Worm (Caenorhabditis elegans) whole organism, midembryonic: Measurements from ENCODE around the gene tir-1.

Experiments used
- T22C8.4 ChIP-seq: fragments of 200-800 bp; sonication (Bioruptor generic); IDR thresholded peaks from 2 replicates; pipeline ENCODE4 v1.3.6; 2022; ENCODE audit warnings: missing genetic modification characterization, missing compliant biosample characterization
- cog-1 ChIP-seq: sonication (generic microtip); optimal IDR thresholded peaks from 2 replicates; lab custom pipeline; 2016; ENCODE audit warnings: missing genetic modification characterization, missing compliant biosample characterization
- flt-1 ChIP-seq: fragments of 200-800 bp; sonication (Bioruptor generic); IDR thresholded peaks from 2 replicates; pipeline ENCODE4 v1.3.6; 2022; ENCODE audit warnings: missing genetic modification characterization, missing compliant biosample characterization
- klf-2 ChIP-seq: fragments of 200-800 bp; sonication (Bioruptor generic); conservative IDR thresholded peaks from 2 replicates; pipeline ENCODE4 v1.3.6; 2022; ENCODE audit warnings: missing genetic modification reagents, missing genetic modification characterization, missing compliant biosample characterization
- med-1 ChIP-seq: sonication (generic microtip); optimal IDR thresholded peaks from 2 replicates; lab custom pipeline; 2017; ENCODE audit warnings: missing genetic modification characterization, mild to moderate bottlenecking, missing compliant biosample characterization, antibody characterized with exemption, missing genetic modification reagents; ENCODE audit not compliant: insufficient read depth
- ref-1 ChIP-seq: fragments of 200-800 bp; sonication (Bioruptor generic); conservative IDR thresholded peaks from 2 replicates; pipeline ENCODE4 v1.3.6; 2022; ENCODE audit warnings: missing genetic modification reagents, missing genetic modification characterization, missing compliant biosample characterization
- tab-1 ChIP-seq: fragments of 200-800 bp; sonication (Bioruptor generic); IDR thresholded peaks from 2 replicates; pipeline ENCODE4 v1.3.6; 2022; ENCODE audit warnings: missing genetic modification characterization, missing compliant biosample characterization
- ztf-23 ChIP-seq: fragments of 200-800 bp; sonication (Bioruptor generic); IDR thresholded peaks from 2 replicates; pipeline ENCODE4 v1.3.6; 2022; ENCODE audit warnings: missing genetic modification reagents, missing genetic modification characterization, missing compliant biosample characterization
- ztf-29 ChIP-seq: fragments of 200-800 bp; sonication (Bioruptor generic); IDR thresholded peaks from 2 replicates; pipeline ENCODE4 v1.3.6; 2022; ENCODE audit warnings: missing genetic modification reagents, missing genetic modification characterization, missing compliant biosample characterization

Gene tir-1

ce11 chrIII:3897116-3897845 lies 4.2 kb downstream of the tir-1 start:
- peak; percentile 85 for TF ChIP-seq flt-1 (GFP tag; lab: Robert Waterston, UW)
- TF ChIP-seq ref-1 (GFP tag; lab: Robert Waterston, UW), result peak; percentile 40; the same call in 1 of the 2 replicates

- TF ChIP-seq tab-1 (GFP tag; lab: Robert Waterston, UW) (no peak), ztf-29 (GFP tag; lab: Robert Waterston, UW) (no peak)
Observed at ce11 chrIII:3893992-3894391, 7.5 kb downstream of the tir-1 start.

- TF ChIP-seq med-1 (no peak), ztf-29 (GFP tag; lab: Robert Waterston, UW) (no peak), klf-2 (GFP tag; lab: Robert Waterston, UW) (no peak), ref-1 (GFP tag; lab: Robert Waterston, UW) (no peak)
Observed at ce11 chrIII:3889896-3890295, 11.5 kb downstream of the tir-1 start.

- TF ChIP-seq klf-2 (GFP tag; lab: Robert Waterston, UW), result no peak
- no peak for TF ChIP-seq med-1
- TF ChIP-seq cog-1 (tag; lab: Kevin White, UChicago), result no peak
- no peak for TF ChIP-seq ztf-29 (GFP tag; lab: Robert Waterston, UW)
Observed at ce11 chrIII:3887586-3887985, 13.9 kb downstream of the tir-1 start.

ce11 chrIII:3883146-3883545 lies 18.3 kb downstream of the tir-1 start:
- TF ChIP-seq klf-2 (GFP tag; lab: Robert Waterston, UW), result no peak
- TF ChIP-seq ztf-23 (GFP tag; lab: Robert Waterston, UW), result no peak
- TF ChIP-seq tab-1 (GFP tag; lab: Robert Waterston, UW), result no peak
- no peak for TF ChIP-seq ref-1 (GFP tag; lab: Robert Waterston, UW)
- no peak for TF ChIP-seq med-1
- no peak for TF ChIP-seq flt-1 (GFP tag; lab: Robert Waterston, UW)
- no peak for TF ChIP-seq ztf-29 (GFP tag; lab: Robert Waterston, UW)
- TF ChIP-seq cog-1 (tag; lab: Kevin White, UChicago), result no peak
- TF ChIP-seq T22C8.4 (GFP tag; lab: Robert Waterston, UW), result no peak

- TF ChIP-seq ref-1 (GFP tag; lab: Robert Waterston, UW) (no peak), klf-2 (GFP tag; lab: Robert Waterston, UW) (no peak), med-1 (no peak), cog-1 (tag; lab: Kevin White, UChicago) (no peak), ztf-29 (GFP tag; lab: Robert Waterston, UW) (no peak), ztf-23 (GFP tag; lab: Robert Waterston, UW) (no peak), flt-1 (GFP tag; lab: Robert Waterston, UW) (no peak), tab-1 (GFP tag; lab: Robert Waterston, UW) (no peak), T22C8.4 (GFP tag; lab: Robert Waterston, UW) (no peak)
Observed at ce11 chrIII:3878986-3879756, 22.3 kb downstream of the tir-1 start.

ce11 chrIII:3876197-3876897 lies 25.1 kb downstream of the tir-1 start:
- TF ChIP-seq med-1 (no peak), klf-2 (GFP tag; lab: Robert Waterston, UW) (no peak), ztf-23 (GFP tag; lab: Robert Waterston, UW) (no peak), T22C8.4 (GFP tag; lab: Robert Waterston, UW) (no peak), cog-1 (tag; lab: Kevin White, UChicago) (no peak), ztf-29 (GFP tag; lab: Robert Waterston, UW) (no peak), flt-1 (GFP tag; lab: Robert Waterston, UW) (no peak), ref-1 (GFP tag; lab: Robert Waterston, UW) (no peak), tab-1 (GFP tag; lab: Robert Waterston, UW) (no peak)

- no peak for TF ChIP-seq T22C8.4 (GFP tag; lab: Robert Waterston, UW)
- no peak for TF ChIP-seq ztf-23 (GFP tag; lab: Robert Waterston, UW)
- TF ChIP-seq ztf-29 (GFP tag; lab: Robert Waterston, UW), result no peak
Observed at ce11 chrIII:3875608-3876007, 25.8 kb downstream of the tir-1 start.

ce11 chrIII:3874895-3875294 lies 26.5 kb downstream of the tir-1 start:
- TF ChIP-seq klf-2 (GFP tag; lab: Robert Waterston, UW) (no peak), T22C8.4 (GFP tag; lab: Robert Waterston, UW) (no peak), cog-1 (tag; lab: Kevin White, UChicago) (no peak), med-1 (no peak), ztf-23 (GFP tag; lab: Robert Waterston, UW) (no peak), flt-1 (GFP tag; lab: Robert Waterston, UW) (no peak), tab-1 (GFP tag; lab: Robert Waterston, UW) (no peak), ztf-29 (GFP tag; lab: Robert Waterston, UW) (no peak), ref-1 (GFP tag; lab: Robert Waterston, UW) (no peak)
